Fruit fly (Drosophila melanogaster): ENCODE measurements around the gene CG10561.

The CG10561 gene

dm6 chr2L:19133465-19134365 is 19.5 kb downstream of the CG10561 start, which contains the start of gene brat (continued):
- TF ChIP-seq chn (GFP tag; optimal IDR thresholded peaks at IDR 0.05) (peak; percentile 5), CG2129 (GFP tag; IDR thresholded peaks at IDR 0.05; ENCODE audit: partially characterized antibody) (peak; percentile 91), CG12155 (GFP tag; optimal IDR thresholded peaks at IDR 0.05) (peak; percentile 82), CG4617 (GFP tag; optimal IDR thresholded peaks at IDR 0.05; ENCODE audit: borderline replicate concordance) (peak; percentile 48), dan (GFP tag; IDR thresholded peaks at IDR 0.05) (no peak), nau (GFP tag; optimal IDR thresholded peaks at IDR 0.05) (no peak), CG4854 (GFP tag; optimal IDR thresholded peaks at IDR 0.05) (peak; percentile 24), CrebB (tag; optimal IDR thresholded peaks at IDR 0.05) (no peak), row (GFP tag; IDR thresholded peaks at IDR 0.05) (peak; percentile 83), CG14710 (tag; optimal IDR thresholded peaks at IDR 0.05) (peak; percentile 75), CG18262 (tag; optimal IDR thresholded peaks at IDR 0.05) (peak; percentile 56), peb (GFP tag; IDR thresholded peaks at IDR 0.05) (peak; percentile 25; the same call in 1 of the 2 replicates), Opbp (GFP tag; IDR thresholded peaks at IDR 0.05; ENCODE audit: partially characterized antibody) (peak; percentile 87; the same call in 2 of the 3 replicates), CG9932 (GFP tag; IDR thresholded peaks at IDR 0.05) (peak; percentile 77), zf30C (GFP tag; optimal IDR thresholded peaks at IDR 0.05) (no peak), CG31441 (GFP tag; IDR thresholded peaks at IDR 0.05) (peak; percentile 38; the same call in 1 of the 2 replicates), Bteb2 (GFP tag; optimal IDR thresholded peaks at IDR 0.05) (peak; percentile 35), cwo (GFP tag; optimal IDR thresholded peaks at IDR 0.05) (peak; percentile 69), Meics (GFP tag; optimal IDR thresholded peaks at IDR 0.05) (peak; percentile 27), Dip3 (GFP tag; optimal IDR thresholded peaks at IDR 0.05) (peak; percentile 64), CG9215 (GFP tag; IDR thresholded peaks at IDR 0.05) (peak; percentile 60), Deaf1 (tag; optimal IDR thresholded peaks at IDR 0.05) (peak; percentile 19), Dfd (GFP tag; optimal IDR thresholded peaks at IDR 0.05) (no peak), NfI (GFP tag; optimal IDR thresholded peaks at IDR 0.05) (peak; percentile 56), CG18764 (GFP tag; optimal IDR thresholded peaks at IDR 0.05) (peak; percentile 28), Xrp1 (GFP tag; IDR thresholded peaks at IDR 0.05) (peak; percentile 33; the same call in 1 of the 2 replicates), inv (GFP tag; IDR thresholded peaks at IDR 0.05; ENCODE audit: partially characterized antibody) (peak; percentile 86), croc (GFP tag; conservative IDR thresholded peaks at IDR 0.05) (no peak), CkIIα-i1 (GFP tag; IDR thresholded peaks at IDR 0.05) (no peak), Gug (GFP tag; IDR thresholded peaks at IDR 0.05) (peak; percentile 21; the same call in 1 of the 4 replicates), CG18619 (GFP tag; optimal IDR thresholded peaks at IDR 0.05) (no peak), CG17361 (GFP tag; IDR thresholded peaks at IDR 0.05) (peak; percentile 66), nmo (GFP tag; optimal IDR thresholded peaks at IDR 0.05) (peak; percentile 82), CG4424 (GFP tag; optimal IDR thresholded peaks at IDR 0.05) (peak; percentile 54), NC2β (GFP tag; optimal IDR thresholded peaks at IDR 0.05) (peak; percentile 10), CG10209 (GFP tag; optimal IDR thresholded peaks at IDR 0.05) (peak; percentile 15), CG32772 (GFP tag; IDR thresholded peaks at IDR 0.05) (0 out of 2 replicates have a peak, but pooled peaks have one; percentile 4), CG10431 (GFP tag; optimal IDR thresholded peaks at IDR 0.05) (no peak), CG8281 (tag; optimal IDR thresholded peaks at IDR 0.05) (no peak), CG10321 (GFP tag; IDR thresholded peaks at IDR 0.05) (no peak), CG6791 (GFP tag; IDR thresholded peaks at IDR 0.05; ENCODE audit: partially characterized antibody) (peak; percentile 87), mirr (GFP tag; optimal IDR thresholded peaks at IDR 0.05) (peak; percentile 3), CG8089 (GFP tag; optimal IDR thresholded peaks at IDR 0.05) (peak; percentile 21), CG11085 (GFP tag; IDR thresholded peaks at IDR 0.05) (no peak), bigmax (GFP tag; optimal IDR thresholded peaks at IDR 0.05) (no peak), CG4820 (GFP tag; optimal IDR thresholded peaks at IDR 0.05) (peak; percentile 36), CG14965 (GFP tag; optimal IDR thresholded peaks at IDR 0.05; ENCODE audit: borderline replicate concordance) (no peak), Hey (tag; optimal IDR thresholded peaks at IDR 0.05) (no peak)

Measured in whole organism, embryonic.